Fruit fly (Drosophila melanogaster) whole organism, embryonic: ENCODE measurements around the gene Syt1.
A peak's percentile ranks its signal among the peaks of the same experiment; 100 is the strongest.

Source experiments
- ATbp ChIP-seq: fragments of 200-800 bp; sonication (Bioruptor generic); optimal IDR thresholded peaks from 2 replicates; lab custom pipeline; 2017; ENCODE audit warnings: missing biosample characterization, mild to moderate bottlenecking, missing genetic modification characterization, missing genetic modification reagents
- Blimp-1 ChIP-seq: fragments of 200-800 bp; sonication (Bioruptor generic); optimal IDR thresholded peaks from 3 replicates; lab custom pipeline; 2018; ENCODE audit warnings: missing biosample characterization, missing genetic modification characterization, mild to moderate bottlenecking, moderate library complexity, missing genetic modification reagents
- CG13123 ChIP-seq: fragments of 200-800 bp; sonication (Bioruptor generic); optimal IDR thresholded peaks from 2 replicates; lab custom pipeline; 2016; ENCODE audit warnings: missing biosample characterization, missing genetic modification characterization
- CG14710 ChIP-seq: fragments of 200-800 bp; sonication (Bioruptor generic); optimal IDR thresholded peaks from 3 replicates; lab custom pipeline; 2019; ENCODE audit warnings: missing biosample characterization, mild to moderate bottlenecking, missing genetic modification characterization, moderate library complexity
- CG17359 ChIP-seq: fragments of 200-800 bp; sonication (Bioruptor generic); optimal IDR thresholded peaks from 3 replicates; lab custom pipeline; 2018; ENCODE audit warnings: missing biosample characterization, mild to moderate bottlenecking, missing genetic modification characterization, moderate library complexity
- CG1832 ChIP-seq: fragments of 200-800 bp; sonication (Bioruptor generic); optimal IDR thresholded peaks from 2 replicates; lab custom pipeline; 2017; ENCODE audit warnings: missing biosample characterization, mild to moderate bottlenecking, missing genetic modification characterization, inconsistent platforms
- CG2875 ChIP-seq: fragments of 200-800 bp; sonication (Bioruptor generic); optimal IDR thresholded peaks from 2 replicates; lab custom pipeline; 2017; ENCODE audit warnings: missing biosample characterization, mild to moderate bottlenecking, missing genetic modification characterization, missing genetic modification reagents
- CG2889 ChIP-seq: fragments of 200-800 bp; sonication (Bioruptor generic); IDR thresholded peaks from 3 replicates; pipeline ENCODE4 v1.3.6; 2022; ENCODE audit warnings: missing biosample characterization, missing genetic modification characterization
- CG30020 ChIP-seq: fragments of 200-800 bp; optimal IDR thresholded peaks from 2 replicates; lab custom pipeline; 2019; ENCODE audit warnings: missing biosample characterization, mild to moderate bottlenecking, missing genetic modification characterization, moderate library complexity
- CG3163 ChIP-seq: fragments of 200-800 bp; sonication (Bioruptor generic); optimal IDR thresholded peaks from 3 replicates; lab custom pipeline; 2016; ENCODE audit warnings: missing biosample characterization, missing genetic modification characterization
- CG4617 ChIP-seq: fragments of 200-800 bp; sonication (Bioruptor generic); optimal IDR thresholded peaks from 3 replicates; lab custom pipeline; 2016; ENCODE audit warnings: missing biosample characterization, missing genetic modification characterization, borderline replicate concordance
- CG4820 ChIP-seq: fragments of 200-800 bp; sonication (Bioruptor generic); optimal IDR thresholded peaks from 3 replicates; lab custom pipeline; 2016; ENCODE audit warnings: missing biosample characterization, missing genetic modification characterization
- CG5245 ChIP-seq: fragments of 200-800 bp; sonication (Bioruptor generic); optimal IDR thresholded peaks from 3 replicates; lab custom pipeline; 2016; ENCODE audit warnings: missing biosample characterization, missing genetic modification characterization
- CG6683 ChIP-seq: fragments of 200-800 bp; sonication (Bioruptor generic); optimal IDR thresholded peaks from 2 replicates; lab custom pipeline; 2017; ENCODE audit warnings: missing biosample characterization, mild to moderate bottlenecking, missing genetic modification characterization, missing genetic modification reagents
- CG7556 ChIP-seq: fragments of 200-800 bp; sonication (Bioruptor generic); optimal IDR thresholded peaks from 2 replicates; lab custom pipeline; 2017; ENCODE audit warnings: missing biosample characterization, mild to moderate bottlenecking, missing genetic modification characterization
- CG8359 ChIP-seq: fragments of 200-800 bp; sonication (Bioruptor generic); optimal IDR thresholded peaks from 2 replicates; lab custom pipeline; 2017; ENCODE audit warnings: missing biosample characterization, mild to moderate bottlenecking, missing genetic modification characterization, borderline replicate concordance
- CrebB ChIP-seq: fragments of 200-800 bp; sonication (Bioruptor generic); optimal IDR thresholded peaks from 3 replicates; lab custom pipeline; 2018; ENCODE audit warnings: missing biosample characterization, mild to moderate bottlenecking, missing genetic modification characterization
- Eip74EF ChIP-seq, 2 experiments: fragments of 200-800 bp in 1 of 2; fragments of >200 bp in 1 of 2; sonication (Bioruptor generic) in 1 of 2; optimal IDR thresholded peaks; 2 replicates each; lab custom pipeline; 2017 to 2019; ENCODE audit warnings: missing biosample characterization in 2 of 2, missing genetic modification characterization in 2 of 2, mild to moderate bottlenecking in 1 of 2, moderate library complexity in 1 of 2
- Fer2 ChIP-seq: fragments of 200-800 bp; sonication (Bioruptor generic); optimal IDR thresholded peaks from 2 replicates; lab custom pipeline; 2018; ENCODE audit warnings: missing biosample characterization, mild to moderate bottlenecking, missing genetic modification characterization, moderate library complexity
- H2.0 ChIP-seq: fragments of 200-800 bp; sonication (Bioruptor generic); IDR thresholded peaks from 2 replicates; pipeline ENCODE4 v1.3.6; 2022; ENCODE audit warnings: missing biosample characterization, missing genetic modification characterization
- HLH54F ChIP-seq: fragments of 200-800 bp; sonication (Bioruptor generic); optimal IDR thresholded peaks from 3 replicates; lab custom pipeline; 2016; ENCODE audit warnings: missing biosample characterization, missing genetic modification characterization
- Hey ChIP-seq: fragments of 200-800 bp; sonication (Bioruptor generic); optimal IDR thresholded peaks from 3 replicates; lab custom pipeline; 2018; ENCODE audit warnings: missing biosample characterization, mild to moderate bottlenecking, missing genetic modification characterization
- Hr39 ChIP-seq: fragments of >200 bp; optimal IDR thresholded peaks from 2 replicates; lab custom pipeline; 2017
- Lhr ChIP-seq: fragments of 200-800 bp; sonication (Bioruptor generic); optimal IDR thresholded peaks from 3 replicates; lab custom pipeline; 2017; ENCODE audit warnings: mild to moderate bottlenecking, missing biosample characterization, missing genetic modification reagents, missing genetic modification characterization
- Six4 ChIP-seq: fragments of 200-800 bp; sonication (Bioruptor generic); optimal IDR thresholded peaks from 2 replicates; lab custom pipeline; 2016; ENCODE audit warnings: missing biosample characterization, missing genetic modification characterization
- Sox100B ChIP-seq: fragments of 200-800 bp; sonication (Bioruptor generic); optimal IDR thresholded peaks from 3 replicates; lab custom pipeline; 2018; ENCODE audit warnings: missing biosample characterization, mild to moderate bottlenecking, missing genetic modification characterization
- Spps ChIP-seq: fragments of 200-800 bp; sonication (Bioruptor generic); optimal IDR thresholded peaks from 2 replicates; lab custom pipeline; 2018; ENCODE audit warnings: missing biosample characterization, mild to moderate bottlenecking, missing genetic modification characterization
- Sry-β ChIP-seq: fragments of 200-800 bp; sonication (Bioruptor generic); optimal IDR thresholded peaks from 2 replicates; lab custom pipeline; 2018; ENCODE audit warnings: missing biosample characterization, mild to moderate bottlenecking, missing genetic modification characterization, moderate library complexity
- Vsx1 ChIP-seq: fragments of 200-800 bp; sonication (Bioruptor generic); optimal IDR thresholded peaks from 2 replicates; lab custom pipeline; 2017; ENCODE audit warnings: missing biosample characterization, mild to moderate bottlenecking, missing genetic modification characterization, missing genetic modification reagents
- Xbp1 ChIP-seq: fragments of 200-800 bp; sonication (Bioruptor generic); optimal IDR thresholded peaks from 3 replicates; lab custom pipeline; 2016; ENCODE audit warnings: missing biosample characterization, mild to moderate bottlenecking, missing genetic modification characterization
- ci ChIP-seq: fragments of 200-800 bp; sonication (Bioruptor generic); IDR thresholded peaks from 3 replicates; pipeline ENCODE4 v1.3.6; 2022; ENCODE audit warnings: missing biosample characterization, missing genetic modification characterization
- ems ChIP-seq: fragments of 200-800 bp; sonication (Bioruptor generic); optimal IDR thresholded peaks from 3 replicates; lab custom pipeline; 2016; ENCODE audit warnings: missing biosample characterization, missing genetic modification characterization
- exex ChIP-seq: fragments of 200-800 bp; sonication (Bioruptor generic); optimal IDR thresholded peaks from 4 replicates; lab custom pipeline; 2018; ENCODE audit warnings: missing biosample characterization, mild to moderate bottlenecking, missing genetic modification characterization, moderate library complexity
- fu2 ChIP-seq: fragments of 200-800 bp; sonication (Bioruptor generic); optimal IDR thresholded peaks from 2 replicates; lab custom pipeline; 2016; ENCODE audit warnings: missing biosample characterization, missing genetic modification characterization
- gro ChIP-seq: fragments of 200-800 bp; sonication (Bioruptor generic); optimal IDR thresholded peaks from 2 replicates; lab custom pipeline; 2016; ENCODE audit warnings: missing biosample characterization, missing genetic modification characterization
- h ChIP-seq: fragments of >200 bp; optimal IDR thresholded peaks from 2 replicates; lab custom pipeline; 2017
- ham ChIP-seq: fragments of 200-800 bp; sonication (Bioruptor generic); IDR thresholded peaks from 2 replicates; pipeline ENCODE4 v1.3.6; 2022; ENCODE audit warnings: missing biosample characterization, missing genetic modification characterization
- lov ChIP-seq, 2 experiments: fragments of 200-800 bp in 1 of 2; fragments of >200 bp in 1 of 2; sonication (Bioruptor generic) in 1 of 2; IDR thresholded peaks in 1 of 2; optimal IDR thresholded peaks in 1 of 2; 2 replicates in 1 of 2; 3 replicates in 1 of 2; pipeline versions ENCODE4 v1.3.6 to Lab custom; 2017 to 2022; ENCODE audit warnings: missing biosample characterization in 1 of 2, missing genetic modification characterization in 1 of 2
- nau ChIP-seq: fragments of 200-800 bp; sonication (Bioruptor generic); optimal IDR thresholded peaks from 3 replicates; lab custom pipeline; 2017; ENCODE audit warnings: missing biosample characterization, mild to moderate bottlenecking, missing genetic modification characterization, missing genetic modification reagents
- nmo ChIP-seq: fragments of 200-800 bp; sonication (Bioruptor generic); optimal IDR thresholded peaks from 2 replicates; lab custom pipeline; 2018; ENCODE audit warnings: missing biosample characterization, mild to moderate bottlenecking, missing genetic modification characterization, moderate library complexity
- p53 ChIP-seq: fragments of 200-800 bp; sonication (Bioruptor generic); optimal IDR thresholded peaks from 2 replicates; lab custom pipeline; 2016; ENCODE audit warnings: missing biosample characterization, missing genetic modification characterization
- phol ChIP-seq: fragments of 200-800 bp; sonication (Bioruptor generic); optimal IDR thresholded peaks from 3 replicates; lab custom pipeline; 2018; ENCODE audit warnings: missing biosample characterization, mild to moderate bottlenecking, missing genetic modification characterization, moderate library complexity
- prd ChIP-seq, 3 experiments: fragments of >200 bp in 2 of 3; fragments of 200-800 bp in 1 of 3; sonication (Bioruptor generic) in 1 of 3; optimal IDR thresholded peaks in 2 of 3; IDR thresholded peaks in 1 of 3; 2 replicates in 2 of 3; 3 replicates in 1 of 3; pipeline versions ENCODE4 v1.3.6 to Lab custom; 2017 to 2022; ENCODE audit warnings: missing biosample characterization in 1 of 3, missing genetic modification characterization in 1 of 3
- sens ChIP-seq: fragments of 200-800 bp; sonication (Bioruptor generic); peaks from one replicate; lab custom pipeline; 2016; ENCODE audit warnings: missing biosample characterization, missing genetic modification characterization
- stc ChIP-seq: fragments of 200-800 bp; sonication (Bioruptor generic); IDR thresholded peaks from 2 replicates; pipeline ENCODE4 v1.3.6; 2022; ENCODE audit warnings: missing biosample characterization, missing genetic modification characterization
- sug ChIP-seq: fragments of 200-800 bp; optimal IDR thresholded peaks from 2 replicates; lab custom pipeline; 2019; ENCODE audit warnings: missing biosample characterization, mild to moderate bottlenecking, missing genetic modification characterization, moderate library complexity
- vfl ChIP-seq: fragments of 200-800 bp; sonication (Bioruptor generic); optimal IDR thresholded peaks from 2 replicates; lab custom pipeline; 2016; ENCODE audit warnings: missing biosample characterization, missing genetic modification characterization

Syt1 gene

dm6 chr2L:2754437-2755322 is 45.1 kb downstream of the Syt1 start (continued):
- TF ChIP-seq Vsx1 (peak; percentile 88), CG14710 (tag; lab: Kevin White, UChicago) (peak; percentile 76), p53 (peak; percentile 54), Eip74EF (GFP tag; optimal IDR thresholded peaks at IDR 0.05; lab: Kevin White, UChicago) (peak in 1 of 2 experiments; percentile 67), vfl (GFP tag; lab: Kevin White, UChicago) (peak; percentile 38), stc (GFP tag; lab: Robert Waterston, UW) (no peak), sug (tag; lab: Kevin White, UChicago) (peak; percentile 65), Lhr (GFP tag; lab: Kevin White, UChicago) (peak; percentile 49), CG13123 (peak; percentile 68), gro (GFP tag; lab: Kevin White, UChicago) (peak; percentile 49), CrebB (tag; lab: Kevin White, UChicago) (peak; percentile 79), CG4820 (GFP tag; lab: Kevin White, UChicago) (peak; percentile 65), sens (GFP tag; lab: Kevin White, UChicago) (peak; percentile 94), CG5245 (peak; percentile 53), H2.0 (GFP tag; lab: Robert Waterston, UW) (no peak), Sry-β (peak; percentile 56), CG30020 (tag; lab: Kevin White, UChicago) (peak; percentile 58), nau (GFP tag; lab: Kevin White, UChicago) (peak; percentile 87), CG2875 (GFP tag; lab: Kevin White, UChicago) (peak; percentile 76), Fer2 (tag; lab: Kevin White, UChicago) (peak; percentile 73), CG7556 (GFP tag; lab: Kevin White, UChicago) (peak; percentile 94), exex (tag; lab: Kevin White, UChicago) (peak; percentile 34), h (no peak), ems (GFP tag; lab: Kevin White, UChicago) (peak; percentile 77), phol (tag; lab: Kevin White, UChicago) (peak; percentile 86), Sox100B (GFP tag; lab: Kevin White, UChicago) (peak; percentile 91), Hey (tag; lab: Kevin White, UChicago) (peak; percentile 47), Xbp1 (peak; percentile 71), CG6683 (GFP tag; lab: Kevin White, UChicago) (peak; percentile 75), CG8359 (peak; percentile 74), CG2889 (GFP tag; lab: Robert Waterston, UW) (no peak), CG4617 (no peak), CG17359 (tag; lab: Kevin White, UChicago) (peak; percentile 88), Spps (tag; lab: Kevin White, UChicago) (peak; percentile 63), nmo (GFP tag; lab: Kevin White, UChicago) (peak; percentile 77), ham (no peak), fu2 (GFP tag; lab: Kevin White, UChicago) (peak; percentile 64), Blimp-1 (GFP tag; lab: Kevin White, UChicago) (peak; percentile 85), CG1832 (GFP tag; lab: Kevin White, UChicago) (no peak), HLH54F (GFP tag; lab: Kevin White, UChicago) (peak; percentile 76), ci (GFP tag; lab: Robert Waterston, UW) (no peak), ATbp (GFP tag; lab: Kevin White, UChicago) (peak; percentile 91), CG3163 (GFP tag; lab: Kevin White, UChicago) (peak; percentile 63), Six4 (GFP tag; lab: Kevin White, UChicago) (peak; percentile 53), Hr39 (lab: Kevin White, UChicago) (no peak), prd (optimal IDR thresholded peaks at IDR 0.05; lab: Kevin White, UChicago) (no peak), prd (GFP tag; IDR thresholded peaks at IDR 0.05; lab: Robert Waterston, UW) (no peak), lov (optimal IDR thresholded peaks at IDR 0.05; lab: Kevin White, UChicago) (no peak), lov (GFP tag; IDR thresholded peaks at IDR 0.05; lab: Robert Waterston, UW) (no peak)
